Worm (Caenorhabditis elegans) whole organism, young adult: Measurements from ENCODE around the gene snrp-200.

Source experiments
- B0035.1 ChIP-seq: sonication (generic microtip); optimal IDR thresholded peaks from 2 replicates; lab custom pipeline; 2016; ENCODE audit warnings: missing genetic modification characterization, mild to moderate bottlenecking, missing compliant biosample characterization, missing genotype, missing genetic modification reagents
- B0336.3 ChIP-seq: fragments of 200-800 bp; sonication (Bioruptor generic); IDR thresholded peaks from 2 replicates; pipeline ENCODE4 v1.3.6; 2022; ENCODE audit warnings: missing genetic modification characterization, missing compliant biosample characterization
- C06A6.2 ChIP-seq: fragments of 200-800 bp; sonication (Bioruptor generic); conservative IDR thresholded peaks from 2 replicates; pipeline ENCODE4 v1.3.6; 2022; ENCODE audit warnings: missing genetic modification characterization, missing compliant biosample characterization
- C17E4.6 ChIP-seq: fragments of 200-800 bp; sonication (Bioruptor generic); IDR thresholded peaks from 2 replicates; pipeline ENCODE4 v1.3.6; 2022; ENCODE audit warnings: missing genetic modification reagents, missing genetic modification characterization, missing compliant biosample characterization
- D2030.7 ChIP-seq: fragments of 200-800 bp; sonication (Bioruptor generic); IDR thresholded peaks from 2 replicates; pipeline ENCODE4 v1.3.6; 2022; ENCODE audit warnings: missing genetic modification reagents, missing genetic modification characterization, missing compliant biosample characterization
- F23B12.7 ChIP-seq: sonication (generic microtip); optimal IDR thresholded peaks from 2 replicates; lab custom pipeline; 2017; ENCODE audit warnings: missing genetic modification characterization, mild to moderate bottlenecking, missing compliant biosample characterization, antibody characterized with exemption, moderate library complexity; ENCODE audit not compliant: insufficient read depth
- F33H1.4 ChIP-seq: fragments of 200-800 bp; sonication (Bioruptor generic); IDR thresholded peaks from 2 replicates; pipeline ENCODE4 v1.3.6; 2022; ENCODE audit warnings: missing genetic modification reagents, missing genetic modification characterization, missing compliant biosample characterization
- F37B4.10 ChIP-seq: fragments of 200-800 bp; sonication (Bioruptor generic); IDR thresholded peaks from 2 replicates; pipeline ENCODE4 v1.3.6; 2022; ENCODE audit warnings: missing genetic modification characterization, missing compliant biosample characterization
- F39B2.1 ChIP-seq: fragments of 200-800 bp; sonication (Bioruptor generic); IDR thresholded peaks from 2 replicates; pipeline ENCODE4 v1.3.6; 2022; ENCODE audit warnings: missing genetic modification reagents, missing genetic modification characterization, missing compliant biosample characterization
- F49E8.2 ChIP-seq: sonication (generic microtip); optimal IDR thresholded peaks from 3 replicates; lab custom pipeline; 2017; ENCODE audit warnings: missing genetic modification characterization, mild to moderate bottlenecking, missing compliant biosample characterization, antibody characterized with exemption, moderate library complexity; ENCODE audit not compliant: insufficient read depth
- T26A5.8 ChIP-seq: sonication (generic microtip); optimal IDR thresholded peaks from 2 replicates; lab custom pipeline; 2016; ENCODE audit warnings: missing genetic modification characterization, missing compliant biosample characterization
- Y53F4B.3 ChIP-seq: fragments of 200-800 bp; sonication (Bioruptor generic); IDR thresholded peaks from 2 replicates; pipeline ENCODE4 v1.3.6; 2022; ENCODE audit warnings: missing genetic modification reagents, missing genetic modification characterization, missing compliant biosample characterization
- Y67H2A.10 ChIP-seq: fragments of 200-800 bp; sonication (Bioruptor generic); conservative IDR thresholded peaks from 2 replicates; pipeline ENCODE4 v1.3.6; 2022; ENCODE audit warnings: missing genetic modification reagents, missing genetic modification characterization, missing compliant biosample characterization
- ZK185.1 ChIP-seq: sonication (generic microtip); optimal IDR thresholded peaks from 2 replicates; lab custom pipeline; 2016; ENCODE audit warnings: mild to moderate bottlenecking, missing genetic modification characterization, missing compliant biosample characterization; ENCODE audit not compliant: poor library complexity, severe bottlenecking
- aptf-2 ChIP-seq: fragments of 200-800 bp; sonication (Bioruptor generic); conservative IDR thresholded peaks from 2 replicates; pipeline ENCODE4 v1.3.6; 2022; ENCODE audit warnings: missing genetic modification reagents, missing genetic modification characterization, missing compliant biosample characterization
- aptf-3 ChIP-seq: fragments of 200-800 bp; sonication (Bioruptor generic); IDR thresholded peaks from 2 replicates; pipeline ENCODE4 v1.3.6; 2022; ENCODE audit warnings: missing genetic modification characterization, missing compliant biosample characterization
- atf-7 ChIP-seq: sonication (generic microtip); optimal IDR thresholded peaks from 2 replicates; lab custom pipeline; 2017; ENCODE audit warnings: mild to moderate bottlenecking, missing genetic modification characterization, missing compliant biosample characterization
- ccch-3 ChIP-seq: fragments of 200-800 bp; sonication (Bioruptor generic); optimal IDR thresholded peaks from 2 replicates; lab custom pipeline; 2018; ENCODE audit warnings: mild to moderate bottlenecking, missing genetic modification characterization, missing compliant biosample characterization
- ceh-27 ChIP-seq: fragments of 200-800 bp; sonication (Bioruptor generic); optimal IDR thresholded peaks from 2 replicates; lab custom pipeline; 2018; ENCODE audit warnings: mild to moderate bottlenecking, missing genetic modification characterization, moderate library complexity, missing compliant biosample characterization
- ceh-58 ChIP-seq: fragments of 200-800 bp; sonication (Bioruptor generic); IDR thresholded peaks from 2 replicates; pipeline ENCODE4 v1.3.6; 2022; ENCODE audit warnings: missing genetic modification characterization, missing compliant biosample characterization
- ceh-79 ChIP-seq: sonication (generic microtip); optimal IDR thresholded peaks from 2 replicates; lab custom pipeline; 2017; ENCODE audit warnings: mild to moderate bottlenecking, missing genetic modification characterization, missing compliant biosample characterization
- ceh-91 ChIP-seq: fragments of 200-800 bp; sonication (Bioruptor generic); IDR thresholded peaks from 2 replicates; pipeline ENCODE4 v1.3.6; 2022; ENCODE audit warnings: missing genetic modification reagents, missing genetic modification characterization, missing compliant biosample characterization
- chd-7 ChIP-seq: sonication (generic microtip); optimal IDR thresholded peaks from 2 replicates; lab custom pipeline; 2016; ENCODE audit warnings: mild to moderate bottlenecking, missing genetic modification characterization, moderate library complexity, missing compliant biosample characterization
- dpff-1 ChIP-seq: sonication (generic microtip); optimal IDR thresholded peaks from 2 replicates; lab custom pipeline; 2017; ENCODE audit warnings: mild to moderate bottlenecking, missing genetic modification characterization, missing compliant biosample characterization
- dpl-1 ChIP-seq: fragments of 150-350 bp; optimal IDR thresholded peaks from 2 replicates; lab custom pipeline; 2014; ENCODE audit warnings: missing biosample characterization, missing genetic modification reagents, missing genetic modification characterization
- egl-18 ChIP-seq: fragments of 200-800 bp; sonication (Bioruptor generic); IDR thresholded peaks from 2 replicates; pipeline ENCODE4 v1.3.6; 2022; ENCODE audit warnings: missing genetic modification reagents, missing genetic modification characterization, missing compliant biosample characterization
- ets-4 ChIP-seq: fragments of 200-800 bp; sonication (Bioruptor generic); optimal IDR thresholded peaks from 2 replicates; lab custom pipeline; 2018; ENCODE audit warnings: mild to moderate bottlenecking, missing genetic modification characterization, missing compliant biosample characterization
- fkh-3 ChIP-seq: sonication (generic microtip); optimal IDR thresholded peaks from 2 replicates; lab custom pipeline; 2016; ENCODE audit warnings: mild to moderate bottlenecking, missing genetic modification characterization, missing compliant biosample characterization
- gei-17 ChIP-seq: fragments of 200-800 bp; sonication (Bioruptor generic); optimal IDR thresholded peaks from 2 replicates; lab custom pipeline; 2018; ENCODE audit warnings: mild to moderate bottlenecking, missing genetic modification characterization, missing compliant biosample characterization
- lag-1 ChIP-seq: fragments of 200-800 bp; sonication (Bioruptor generic); IDR thresholded peaks from 2 replicates; pipeline ENCODE4 v1.3.6; 2022; ENCODE audit warnings: missing genetic modification reagents, missing genetic modification characterization, missing compliant biosample characterization
- let-607 ChIP-seq, 2 experiments: fragments of 200-800 bp in 1 of 2; sonication (Bioruptor generic) in 1 of 2; sonication (generic microtip) in 1 of 2; optimal IDR thresholded peaks; 2 replicates each; lab custom pipeline; 2016 to 2018; ENCODE audit warnings: mild to moderate bottlenecking in 2 of 2, missing compliant biosample characterization in 2 of 2, missing genetic modification characterization in 2 of 2, moderate library complexity in 2 of 2, missing genotype in 1 of 2
- lin-40 ChIP-seq: sonication (generic microtip); optimal IDR thresholded peaks from 2 replicates; lab custom pipeline; 2016; ENCODE audit warnings: missing genetic modification characterization, mild to moderate bottlenecking, missing compliant biosample characterization, missing genotype, missing genetic modification reagents
- madf-6 ChIP-seq: fragments of 200-800 bp; sonication (Bioruptor generic); IDR thresholded peaks from 2 replicates; pipeline ENCODE4 v1.3.6; 2022; ENCODE audit warnings: missing genetic modification reagents, missing genetic modification characterization, missing compliant biosample characterization
- mcd-1 ChIP-seq: fragments of 200-800 bp; sonication (Bioruptor generic); IDR thresholded peaks from 2 replicates; pipeline ENCODE4 v1.3.6; 2022; ENCODE audit warnings: missing genetic modification reagents, missing genetic modification characterization, missing compliant biosample characterization
- mel-28 ChIP-seq: sonication (generic microtip); optimal IDR thresholded peaks from 2 replicates; lab custom pipeline; 2016; ENCODE audit warnings: borderline replicate concordance, mild to moderate bottlenecking, missing genetic modification characterization, missing compliant biosample characterization
- mxl-1 ChIP-seq: sonication (generic microtip); optimal IDR thresholded peaks from 2 replicates; lab custom pipeline; 2016; ENCODE audit warnings: missing genetic modification characterization, missing compliant biosample characterization
- nhr-120 ChIP-seq: fragments of 200-800 bp; sonication (Bioruptor generic); IDR thresholded peaks from 2 replicates; pipeline ENCODE4 v1.3.6; 2022; ENCODE audit warnings: missing genetic modification characterization, missing compliant biosample characterization
- nhr-179 ChIP-seq: sonication (generic microtip); optimal IDR thresholded peaks from 2 replicates; lab custom pipeline; 2016; ENCODE audit warnings: mild to moderate bottlenecking, missing genetic modification characterization, missing compliant biosample characterization
- nhr-80 ChIP-seq: sonication (generic microtip); optimal IDR thresholded peaks from 2 replicates; lab custom pipeline; 2016; ENCODE audit warnings: missing genetic modification characterization, missing compliant biosample characterization
- nhr-90 ChIP-seq: sonication (generic microtip); optimal IDR thresholded peaks from 2 replicates; lab custom pipeline; 2016; ENCODE audit warnings: missing genotype, mild to moderate bottlenecking, missing genetic modification characterization, missing compliant biosample characterization
- pha-4 ChIP-seq: fragments of 150-350 bp; sonication (generic microtip); optimal IDR thresholded peaks from 2 replicates; lab custom pipeline; 2014; ENCODE audit warnings: missing biosample characterization, missing genetic modification reagents, missing genetic modification characterization
- snpc-1.3 ChIP-seq: sonication (generic microtip); optimal IDR thresholded peaks from 2 replicates; lab custom pipeline; 2017; ENCODE audit warnings: missing genetic modification characterization, mild to moderate bottlenecking, missing compliant biosample characterization, antibody characterized with exemption, moderate library complexity, missing genotype, missing genetic modification reagents; ENCODE audit not compliant: insufficient read depth
- snpc-4 ChIP-seq, 5 experiments: fragments of 150-350 bp in 1 of 5; sonication (generic microtip) in 4 of 5; optimal IDR thresholded peaks; 2 replicates each; lab custom pipeline; 2014 to 2018; ENCODE audit warnings: missing genetic modification characterization in 5 of 5, missing biosample characterization in 3 of 5, antibody characterized with exemption in 2 of 5, mild to moderate bottlenecking in 2 of 5, missing compliant biosample characterization in 2 of 5, missing genotype in 2 of 5, moderate library complexity in 2 of 5, missing genetic modification reagents in 1 of 5
- tbx-9 ChIP-seq: sonication (generic microtip); optimal IDR thresholded peaks from 2 replicates; lab custom pipeline; 2016; ENCODE audit warnings: borderline replicate concordance, missing genetic modification characterization, inconsistent platforms, missing compliant biosample characterization
- xnd-1 ChIP-seq: sonication (generic microtip); optimal IDR thresholded peaks from 2 replicates; lab custom pipeline; 2016; ENCODE audit warnings: missing genotype, missing genetic modification reagents, missing genetic modification characterization, missing compliant biosample characterization
- zim-3 ChIP-seq: sonication (generic microtip); optimal IDR thresholded peaks from 2 replicates; lab custom pipeline; 2017; ENCODE audit warnings: mild to moderate bottlenecking, missing genetic modification characterization, moderate library complexity, missing compliant biosample characterization
- ztf-25 ChIP-seq: fragments of 200-800 bp; sonication (Bioruptor generic); IDR thresholded peaks from 2 replicates; pipeline ENCODE4 v1.3.6; 2022; ENCODE audit warnings: missing genetic modification reagents, missing genetic modification characterization, missing compliant biosample characterization
- ztf-26 ChIP-seq: sonication (generic microtip); optimal IDR thresholded peaks from 2 replicates; lab custom pipeline; 2017; ENCODE audit warnings: missing genetic modification characterization, missing compliant biosample characterization
- ztf-3 ChIP-seq: fragments of 200-800 bp; sonication (Bioruptor generic); optimal IDR thresholded peaks from 2 replicates; lab custom pipeline; 2018; ENCODE audit warnings: mild to moderate bottlenecking, missing genetic modification characterization, missing compliant biosample characterization

Gene snrp-200

DNA sequence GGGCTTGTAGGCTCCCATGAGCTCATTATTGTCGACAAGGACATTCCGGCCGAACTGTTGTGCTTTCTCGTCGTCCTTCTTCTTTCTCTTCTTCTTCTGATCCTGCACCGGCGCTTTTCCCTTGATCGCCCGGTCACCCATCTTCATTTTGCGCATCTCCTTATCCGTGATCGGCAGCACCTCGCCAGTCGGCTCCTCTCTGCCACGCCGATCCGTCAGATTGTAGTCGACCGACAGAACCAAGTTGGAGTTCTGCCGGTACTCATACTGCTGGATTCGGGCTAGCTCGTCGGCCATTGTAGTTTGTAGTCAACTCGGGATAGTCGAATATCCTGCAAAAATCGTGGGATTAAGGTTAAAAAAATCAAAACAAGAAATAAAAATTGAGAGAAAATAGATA lies at the start of gene snrp-200:
Gene snrp-200, minus strand, starts transcription at position 332 of the 400 bp plus-strand sequence.
- TF ChIP-seq ZK185.1 (tag; lab: Kevin White, UChicago) (no peak), nhr-179 (tag; lab: Kevin White, UChicago) (no peak), let-607 (tag; optimal IDR thresholded peaks at IDR 0.05; lab: Kevin White, UChicago) (no peak), ets-4 (GFP tag; lab: Kevin White, UChicago) (no peak), Y53F4B.3 (GFP tag; lab: Robert Waterston, UW) (no peak), chd-7 (tag; lab: Kevin White, UChicago) (peak; percentile 72), F39B2.1 (GFP tag; lab: Robert Waterston, UW) (peak; percentile 23; the same call in 1 of the 2 replicates), nhr-90 (tag; lab: Kevin White, UChicago) (no peak), C17E4.6 (GFP tag; lab: Robert Waterston, UW) (no peak; the same call in 1 of the 2 replicates), mcd-1 (no peak), snpc-1.3 (no peak), F33H1.4 (GFP tag; lab: Robert Waterston, UW) (no peak), zim-3 (tag; lab: Kevin White, UChicago) (peak; percentile 79), gei-17 (GFP tag; lab: Kevin White, UChicago) (no peak), ceh-58 (GFP tag; lab: Robert Waterston, UW) (no peak), T26A5.8 (tag; lab: Kevin White, UChicago) (peak; percentile 36), aptf-3 (GFP tag; lab: Robert Waterston, UW) (no peak), D2030.7 (no peak), Y67H2A.10 (GFP tag; lab: Robert Waterston, UW) (no peak), nhr-120 (no peak), tbx-9 (no peak), dpl-1 (GFP tag; lab: Kevin White, UChicago) (no peak), lin-40 (tag; lab: Kevin White, UChicago) (no peak), dpff-1 (tag; lab: Kevin White, UChicago) (peak; percentile 15), mel-28 (tag; lab: Kevin White, UChicago) (no peak), madf-6 (GFP tag; lab: Robert Waterston, UW) (peak; percentile 71), ceh-27 (no peak), mxl-1 (tag; lab: Kevin White, UChicago) (no peak), aptf-2 (no peak), C06A6.2 (GFP tag; lab: Robert Waterston, UW) (no peak), ccch-3 (GFP tag; lab: Kevin White, UChicago) (no peak), atf-7 (tag; lab: Kevin White, UChicago) (peak; percentile 53), xnd-1 (tag; lab: Kevin White, UChicago) (peak; percentile 14), ceh-91 (GFP tag; lab: Robert Waterston, UW) (no peak), ztf-26 (tag; lab: Kevin White, UChicago) (no peak), B0336.3 (GFP tag; lab: Robert Waterston, UW) (peak; percentile 87), F49E8.2 (no peak), F37B4.10 (no peak), ceh-79 (tag; lab: Kevin White, UChicago) (no peak), F23B12.7 (tag; lab: Kevin White, UChicago) (no peak), lag-1 (GFP tag; lab: Robert Waterston, UW) (no peak), ztf-25 (GFP tag; lab: Robert Waterston, UW) (0 out of 2 replicates have a peak, but pooled peaks have one; percentile 35), ztf-3 (GFP tag; lab: Kevin White, UChicago) (no peak), snpc-4 (GFP tag; optimal IDR thresholded peaks at IDR 0.05; lab: Kevin White, UChicago) (no peak), snpc-4 (tag; optimal IDR thresholded peaks at IDR 0.05; lab: Kevin White, UChicago) (no peak), egl-18 (no peak), pha-4 (no peak), nhr-80 (tag; lab: Kevin White, UChicago) (no peak), fkh-3 (peak; percentile 39), B0035.1 (no peak)
